Fruit fly (Drosophila melanogaster) whole organism, embryonic: ENCODE measurements around the gene HIPP1.

Experiments used
- CG14710 ChIP-seq: fragments of 200-800 bp; sonication (Bioruptor generic); optimal IDR thresholded peaks from 3 replicates; lab custom pipeline; 2019; ENCODE audit warnings: missing biosample characterization, mild to moderate bottlenecking, missing genetic modification characterization, moderate library complexity
- CG1603 ChIP-seq: fragments of 200-800 bp; sonication (Bioruptor generic); optimal IDR thresholded peaks from 2 replicates; lab custom pipeline; 2019; ENCODE audit warnings: missing biosample characterization, mild to moderate bottlenecking, missing genetic modification characterization, moderate library complexity
- CG30020 ChIP-seq: fragments of 200-800 bp; optimal IDR thresholded peaks from 2 replicates; lab custom pipeline; 2019; ENCODE audit warnings: missing biosample characterization, mild to moderate bottlenecking, missing genetic modification characterization, moderate library complexity
- CG34224 ChIP-seq: fragments of 200-800 bp; sonication (Bioruptor generic); IDR thresholded peaks from 3 replicates; pipeline ENCODE4 v1.3.6; 2022; ENCODE audit warnings: missing biosample characterization, missing genetic modification characterization; ENCODE audit not compliant: partially characterized antibody
- CG4854 ChIP-seq: fragments of 200-800 bp; sonication (Bioruptor generic); optimal IDR thresholded peaks from 2 replicates; lab custom pipeline; 2016; ENCODE audit warnings: missing biosample characterization, missing genetic modification characterization, inconsistent platforms
- CG7987 ChIP-seq: fragments of 200-800 bp; sonication (Bioruptor generic); optimal IDR thresholded peaks from 2 replicates; lab custom pipeline; 2018; ENCODE audit warnings: missing biosample characterization, mild to moderate bottlenecking, missing genetic modification characterization, moderate library complexity
- CG8290 ChIP-seq, 3 experiments: fragments of 200-800 bp; sonication (Bioruptor generic); optimal IDR thresholded peaks; 2 replicates each; lab custom pipeline; 2016 to 2019; ENCODE audit warnings: missing biosample characterization in 3 of 3, missing genetic modification characterization in 3 of 3, mild to moderate bottlenecking in 2 of 3, moderate library complexity in 1 of 3
- CG9817 ChIP-seq: fragments of 200-800 bp; sonication (Bioruptor generic); optimal IDR thresholded peaks from 2 replicates; lab custom pipeline; 2018; ENCODE audit warnings: missing biosample characterization, mild to moderate bottlenecking, missing genetic modification characterization, moderate library complexity
- CHES-1-like ChIP-seq: fragments of 200-800 bp; sonication (Bioruptor generic); optimal IDR thresholded peaks from 2 replicates; lab custom pipeline; 2016; ENCODE audit warnings: missing biosample characterization, missing genetic modification characterization
- CTCF ChIP-seq: fragments of 200-800 bp; sonication (Bioruptor generic); optimal IDR thresholded peaks from 2 replicates; lab custom pipeline; 2017; ENCODE audit warnings: missing biosample characterization, mild to moderate bottlenecking, missing genetic modification characterization, moderate library complexity
- Dll ChIP-seq: fragments of 200-800 bp; sonication (Bioruptor generic); IDR thresholded peaks from 4 replicates; pipeline ENCODE4 v1.3.6; 2022; ENCODE audit warnings: missing biosample characterization, missing genetic modification characterization; ENCODE audit not compliant: partially characterized antibody
- Doc3 ChIP-seq: fragments of 200-800 bp; sonication (Bioruptor generic); IDR thresholded peaks from 3 replicates; pipeline ENCODE4 v1.3.6; 2022; ENCODE audit warnings: missing biosample characterization, missing genetic modification characterization; ENCODE audit not compliant: partially characterized antibody
- Dp ChIP-seq: fragments of 200-800 bp; sonication (Bioruptor generic); optimal IDR thresholded peaks from 2 replicates; lab custom pipeline; 2018; ENCODE audit warnings: missing biosample characterization, mild to moderate bottlenecking, missing genetic modification characterization, moderate library complexity
- Ets97D ChIP-seq: fragments of 200-800 bp; sonication (Bioruptor generic); optimal IDR thresholded peaks from 3 replicates; lab custom pipeline; 2016; ENCODE audit warnings: missing biosample characterization, missing genetic modification characterization
- Fer2 ChIP-seq: fragments of 200-800 bp; sonication (Bioruptor generic); optimal IDR thresholded peaks from 2 replicates; lab custom pipeline; 2018; ENCODE audit warnings: missing biosample characterization, mild to moderate bottlenecking, missing genetic modification characterization, moderate library complexity
- HmgZ ChIP-seq: fragments of 200-800 bp; sonication (Bioruptor generic); optimal IDR thresholded peaks from 2 replicates; lab custom pipeline; 2018; ENCODE audit warnings: missing biosample characterization, mild to moderate bottlenecking, missing genetic modification characterization
- Jarid2 ChIP-seq: fragments of 200-800 bp; sonication (Bioruptor generic); optimal IDR thresholded peaks from 3 replicates; lab custom pipeline; 2017; ENCODE audit warnings: mild to moderate bottlenecking, missing biosample characterization, missing genetic modification reagents, missing genetic modification characterization
- MBD-R2 ChIP-seq: fragments of 200-800 bp; sonication (Bioruptor generic); IDR thresholded peaks from 2 replicates; pipeline ENCODE4 v1.3.6; 2022; ENCODE audit warnings: missing biosample characterization, missing genetic modification characterization
- Med ChIP-seq: fragments of 200-800 bp; sonication (Bioruptor generic); peaks from one replicate; lab custom pipeline; 2016; ENCODE audit warnings: missing biosample characterization, missing genetic modification characterization, mild to moderate bottlenecking, inconsistent platforms, moderate library complexity
- NFAT ChIP-seq: fragments of 200-800 bp; sonication (Bioruptor generic); IDR thresholded peaks from 2 replicates; pipeline ENCODE4 v1.3.6; 2022; ENCODE audit warnings: missing biosample characterization, missing genetic modification characterization
- Nf-YA ChIP-seq: fragments of 200-800 bp; sonication (Bioruptor generic); IDR thresholded peaks from 2 replicates; pipeline ENCODE4 v1.3.6; 2022; ENCODE audit warnings: missing biosample characterization, missing genetic modification characterization
- Ravus ChIP-seq: fragments of 200-800 bp; sonication (Bioruptor generic); IDR thresholded peaks from 2 replicates; pipeline ENCODE4 v1.3.6; 2022; ENCODE audit warnings: missing biosample characterization, missing genetic modification characterization
- Trl ChIP-seq, 3 experiments: fragments of >200 bp in 2 of 3; fragments of 200-800 bp in 1 of 3; sonication (Bioruptor generic) in 1 of 3; optimal IDR thresholded peaks; 2 replicates in 1 of 3; 3 replicates in 2 of 3; lab custom pipeline; 2016 to 2017; ENCODE audit warnings: missing biosample characterization in 1 of 3, missing genetic modification characterization in 1 of 3
- ac ChIP-seq: fragments of 200-800 bp; sonication (Bioruptor generic); optimal IDR thresholded peaks from 3 replicates; lab custom pipeline; 2017; ENCODE audit warnings: missing biosample characterization, mild to moderate bottlenecking, missing genetic modification characterization
- aop ChIP-seq: fragments of 200-800 bp; sonication (Bioruptor generic); IDR thresholded peaks from 2 replicates; pipeline ENCODE4 v1.3.6; 2022; ENCODE audit warnings: missing biosample characterization, missing genetic modification characterization
- cad ChIP-seq: fragments of >200 bp; optimal IDR thresholded peaks from 2 replicates; lab custom pipeline; 2017; ENCODE audit warnings: missing biosample characterization, missing genetic modification characterization
- corto ChIP-seq: fragments of 200-800 bp; sonication (Bioruptor generic); optimal IDR thresholded peaks from 2 replicates; lab custom pipeline; 2016; ENCODE audit warnings: missing biosample characterization, mild to moderate bottlenecking, missing genetic modification characterization, moderate library complexity
- dmrt11E ChIP-seq: fragments of 200-800 bp; sonication (Bioruptor generic); optimal IDR thresholded peaks from 3 replicates; lab custom pipeline; 2018; ENCODE audit warnings: missing biosample characterization, mild to moderate bottlenecking, missing genetic modification characterization, moderate library complexity
- exex ChIP-seq: fragments of 200-800 bp; sonication (Bioruptor generic); optimal IDR thresholded peaks from 4 replicates; lab custom pipeline; 2018; ENCODE audit warnings: missing biosample characterization, mild to moderate bottlenecking, missing genetic modification characterization, moderate library complexity
- hb ChIP-seq: fragments of 200-800 bp; sonication (Bioruptor generic); IDR thresholded peaks from 3 replicates; pipeline ENCODE4 v1.3.6; 2022; ENCODE audit warnings: missing biosample characterization, missing genetic modification characterization; ENCODE audit not compliant: partially characterized antibody
- inv ChIP-seq: fragments of 200-800 bp; sonication (Bioruptor generic); IDR thresholded peaks from 2 replicates; pipeline ENCODE4 v1.3.6; 2022; ENCODE audit warnings: missing biosample characterization, missing genetic modification characterization; ENCODE audit not compliant: partially characterized antibody
- nmo ChIP-seq: fragments of 200-800 bp; sonication (Bioruptor generic); optimal IDR thresholded peaks from 2 replicates; lab custom pipeline; 2018; ENCODE audit warnings: missing biosample characterization, mild to moderate bottlenecking, missing genetic modification characterization, moderate library complexity
- nom ChIP-seq: fragments of 200-800 bp; sonication (Bioruptor generic); optimal IDR thresholded peaks from 2 replicates; lab custom pipeline; 2017; ENCODE audit warnings: missing biosample characterization, missing genetic modification characterization, mild to moderate bottlenecking, moderate library complexity, missing genetic modification reagents
- pfk ChIP-seq: fragments of 200-800 bp; sonication (Bioruptor generic); optimal IDR thresholded peaks from 2 replicates; lab custom pipeline; 2018; ENCODE audit warnings: missing biosample characterization, mild to moderate bottlenecking, missing genetic modification characterization, moderate library complexity
- pho ChIP-seq: fragments of 200-800 bp; sonication (Bioruptor generic); optimal IDR thresholded peaks from 2 replicates; lab custom pipeline; 2016; ENCODE audit warnings: missing biosample characterization, missing genetic modification characterization
- pros ChIP-seq: fragments of 200-800 bp; sonication (Bioruptor generic); optimal IDR thresholded peaks from 3 replicates; lab custom pipeline; 2019; ENCODE audit warnings: missing biosample characterization, mild to moderate bottlenecking, missing genetic modification characterization, moderate library complexity
- sens ChIP-seq: fragments of 200-800 bp; sonication (Bioruptor generic); peaks from one replicate; lab custom pipeline; 2016; ENCODE audit warnings: missing biosample characterization, missing genetic modification characterization
- seq ChIP-seq: fragments of 200-800 bp; sonication (Bioruptor generic); IDR thresholded peaks from 2 replicates; pipeline ENCODE4 v1.3.6; 2022; ENCODE audit warnings: missing biosample characterization, missing genetic modification characterization
- sim ChIP-seq: fragments of 200-800 bp; sonication (Bioruptor generic); IDR thresholded peaks from 2 replicates; pipeline ENCODE4 v1.3.6; 2022; ENCODE audit warnings: missing biosample characterization, missing genetic modification characterization
- sna ChIP-seq: fragments of 200-800 bp; sonication (Bioruptor generic); IDR thresholded peaks from 2 replicates; pipeline ENCODE4 v1.3.6; 2022; ENCODE audit warnings: missing biosample characterization, missing genetic modification characterization; ENCODE audit not compliant: partially characterized antibody
- sr ChIP-seq: fragments of 200-800 bp; sonication (Bioruptor generic); IDR thresholded peaks from 3 replicates; pipeline ENCODE4 v1.3.6; 2022; ENCODE audit warnings: missing biosample characterization, missing genetic modification characterization
- tll ChIP-seq, 2 experiments: fragments of 200-800 bp in 1 of 2; fragments of >200 bp in 1 of 2; sonication (Bioruptor generic) in 1 of 2; optimal IDR thresholded peaks; 2 replicates each; lab custom pipeline; 2017 to 2019; ENCODE audit warnings: missing biosample characterization in 2 of 2, missing genetic modification characterization in 2 of 2, mild to moderate bottlenecking in 1 of 2, moderate library complexity in 1 of 2
- zen ChIP-seq: fragments of 200-800 bp; sonication (Bioruptor generic); optimal IDR thresholded peaks from 3 replicates; lab custom pipeline; 2018; ENCODE audit warnings: missing biosample characterization, mild to moderate bottlenecking, missing genetic modification characterization, moderate library complexity

HIPP1 gene

DNA sequence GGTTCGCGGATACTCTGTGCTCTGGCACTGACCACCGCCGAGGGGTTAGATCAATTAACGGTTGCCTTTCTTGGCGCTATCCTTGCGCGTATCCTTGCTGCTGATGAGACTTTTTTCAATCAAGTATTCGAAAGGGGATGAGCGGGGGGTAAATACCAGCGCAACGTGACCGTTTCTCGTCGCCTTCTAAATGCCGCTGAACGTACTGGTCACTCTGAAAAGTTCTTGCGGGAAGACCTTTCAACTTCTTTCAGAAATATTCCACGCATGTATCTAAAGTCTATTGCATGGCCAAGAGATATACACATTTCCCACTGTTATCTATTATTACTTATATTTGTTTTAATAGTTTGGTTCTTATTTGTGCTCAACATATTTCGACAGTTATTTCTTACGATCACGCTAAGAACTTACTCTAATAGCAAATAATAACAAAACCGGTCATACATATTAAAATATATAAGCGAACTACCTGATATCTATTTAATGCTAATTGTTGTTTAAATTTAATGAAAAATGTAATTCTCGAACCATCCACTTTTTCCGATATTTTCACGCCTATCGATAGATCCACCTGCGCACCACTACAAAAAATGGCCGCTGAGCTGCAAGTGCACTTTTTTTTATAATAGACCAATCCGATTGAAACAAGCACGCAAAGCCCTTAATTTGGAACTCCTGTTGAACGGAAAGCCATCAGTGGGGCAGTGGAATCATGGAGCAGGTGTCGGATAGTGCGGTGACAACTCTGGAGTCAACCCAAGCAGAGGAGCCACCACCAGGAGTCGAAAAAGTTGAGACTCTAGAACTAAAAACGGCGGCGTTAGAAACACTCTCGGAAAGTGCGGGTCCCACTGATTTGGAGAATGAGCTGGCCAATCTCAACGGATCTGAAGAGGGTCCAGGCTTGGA is at the start of gene HIPP1, which contains the start of gene CG3634 (continued):
- TF ChIP-seq inv (GFP tag; lab: Robert Waterston, UW) (peak; percentile 56), Nf-YA (no peak), Med (GFP tag; lab: Kevin White, UChicago) (peak; percentile 67), seq (no peak), Jarid2 (GFP tag; lab: Kevin White, UChicago) (no peak)

DNA sequence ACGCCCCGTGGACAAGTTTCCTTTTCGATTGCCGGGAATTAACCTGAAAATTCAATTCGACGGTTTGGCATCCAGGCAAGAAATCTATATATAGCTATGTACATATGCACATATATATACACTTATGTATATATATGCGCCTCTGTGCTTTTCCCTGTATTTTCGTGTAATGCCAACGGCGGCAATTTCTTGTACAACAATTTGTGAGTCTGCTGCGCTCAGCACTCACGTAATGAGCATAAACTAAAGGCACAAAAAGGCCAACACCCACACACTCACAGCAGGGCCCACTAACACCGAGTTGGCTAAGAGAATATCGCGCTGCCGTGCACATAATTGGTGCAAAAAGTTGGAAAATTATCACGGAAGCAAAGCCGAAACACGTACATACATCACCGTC is 48.0 kb upstream of the HIPP1 start:
- TF ChIP-seq tll (GFP tag; optimal IDR thresholded peaks at IDR 0.05; lab: Kevin White, UChicago) (no peak), corto (GFP tag; lab: Kevin White, UChicago) (no peak), CG4854 (GFP tag; lab: Kevin White, UChicago) (no peak), sim (GFP tag; lab: Robert Waterston, UW) (no peak), Fer2 (tag; lab: Kevin White, UChicago) (no peak), hb (0 out of 3 replicates have a peak, but pooled peaks have one; percentile 54)

DNA sequence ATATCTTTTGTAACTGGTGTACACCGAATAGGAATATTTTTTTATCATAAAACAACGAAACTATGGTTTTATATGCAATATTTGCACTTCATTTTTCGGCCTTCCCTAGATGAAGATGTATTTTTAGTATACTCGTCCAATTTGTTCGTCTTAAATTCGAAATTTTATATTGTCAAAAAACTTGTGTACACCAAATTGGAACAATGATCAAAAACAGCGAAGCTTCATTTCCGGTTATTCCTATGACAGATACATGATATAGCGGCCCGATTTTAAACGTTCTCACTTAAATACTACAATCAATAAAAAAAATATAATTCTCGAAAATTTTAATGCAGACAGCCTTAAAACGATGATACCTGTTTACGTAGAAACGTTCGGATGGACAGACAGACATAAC is 42.2 kb upstream of the HIPP1 start:
- no peak for TF ChIP-seq ac (GFP tag; lab: Kevin White, UChicago)
- TF ChIP-seq pfk: peak; percentile 77
- TF ChIP-seq CG1603 (tag; lab: Kevin White, UChicago): peak; percentile 15
- TF ChIP-seq CG30020 (tag; lab: Kevin White, UChicago): peak; percentile 54
- TF ChIP-seq sens: peak; percentile 79
- TF ChIP-seq, all 482 proteins: peak for 4

DNA sequence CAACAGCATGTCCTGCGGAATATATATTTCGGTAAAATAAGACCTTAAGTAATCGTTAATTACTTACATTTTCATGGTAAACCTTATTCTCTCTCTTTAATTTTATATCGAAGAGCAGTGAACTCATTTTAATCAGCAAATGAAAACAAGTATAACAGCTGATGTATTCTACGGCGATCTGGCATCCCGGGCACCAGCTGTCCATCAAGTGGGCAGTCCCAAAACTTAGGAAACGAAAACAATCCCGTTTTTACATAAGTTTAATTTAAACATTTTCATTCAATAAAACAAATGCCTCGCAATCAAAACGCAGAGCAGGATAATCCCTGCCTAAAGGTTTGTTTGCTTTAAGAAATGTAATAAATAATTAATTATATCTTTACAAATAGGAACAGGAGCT is 40.1 kb upstream of the HIPP1 start, which contains the start of the genes CG4074 and CG4186:
TSS of gene CG4074 (minus strand) at position 151 of the 400 bp plus-strand sequence.
TSS of gene CG4186 (plus strand) at position 237 of the 400 bp plus-strand sequence.
- no peak for TF ChIP-seq CG9817 (tag; lab: Kevin White, UChicago)
- TF ChIP-seq aop: no peak
- TF ChIP-seq pho (GFP tag; lab: Kevin White, UChicago): no peak
- TF ChIP-seq Doc3 (GFP tag; lab: Robert Waterston, UW): peak; percentile 17; the same call in 1 of the 3 replicates
- peak; percentile 27 for TF ChIP-seq CG14710
- peak; percentile 40 for TF ChIP-seq exex (tag; lab: Kevin White, UChicago)
- TF ChIP-seq pros (GFP tag; lab: Kevin White, UChicago): no peak
- peak; percentile 17 for TF ChIP-seq zen
- TF ChIP-seq HmgZ (tag; lab: Kevin White, UChicago): peak; percentile 25
- peak; percentile 8 for TF ChIP-seq nmo (GFP tag; lab: Kevin White, UChicago)
- peak; percentile 52 for TF ChIP-seq sna (GFP tag; lab: Robert Waterston, UW)
- TF ChIP-seq NFAT (GFP tag; lab: Robert Waterston, UW): no peak
- peak; percentile 18 for TF ChIP-seq CG7987 (GFP tag; lab: Kevin White, UChicago)
- TF ChIP-seq Dp (GFP tag; lab: Kevin White, UChicago): peak; percentile 28
- TF ChIP-seq CHES-1-like (GFP tag; lab: Kevin White, UChicago): no peak
- no peak for TF ChIP-seq nom
- TF ChIP-seq sr: no peak
- peak; percentile 96 for TF ChIP-seq MBD-R2 (GFP tag; lab: Robert Waterston, UW)
- peak; percentile 13; the same call in 1 of the 4 replicates for TF ChIP-seq Dll (GFP tag; lab: Robert Waterston, UW)
- TF ChIP-seq CG34224: peak; percentile 53; the same call in 1 of the 3 replicates
- no peak for TF ChIP-seq dmrt11E (tag; lab: Kevin White, UChicago)
- peak in 1 of 2 experiments; percentile 9 for TF ChIP-seq Trl (optimal IDR thresholded peaks at IDR 0.05; lab: Kevin White, UChicago)
- TF ChIP-seq Trl (GFP tag; optimal IDR thresholded peaks at IDR 0.05; lab: Kevin White, UChicago): no peak
- TF ChIP-seq cad (GFP tag; lab: Kevin White, UChicago): no peak
- no peak for TF ChIP-seq Ravus (GFP tag; lab: Robert Waterston, UW)
- TF ChIP-seq Ets97D (GFP tag; lab: Kevin White, UChicago): peak; percentile 68
- peak; percentile 14 for TF ChIP-seq CTCF (GFP tag; lab: Kevin White, UChicago)
- peak; percentile 11 for TF ChIP-seq CG8290 (GFP tag; optimal IDR thresholded peaks at IDR 0.05; lab: Kevin White, UChicago)
- TF ChIP-seq CG8290 (tag; optimal IDR thresholded peaks at IDR 0.05; lab: Kevin White, UChicago): no peak
